Worm (Caenorhabditis elegans): Measurements from ENCODE around the gene T26E4.10.

T26E4.10 gene

ce11 chrV:15766122-15766594 lies 31.9 kb downstream of the T26E4.10 start, which contains the start of the genes haf-3 and F57A10.2 (continued):
- TF ChIP-seq madf-8 (GFP tag; conservative IDR thresholded peaks at IDR 0.05) (peak; percentile 62), nfya-1 (tag; optimal IDR thresholded peaks at IDR 0.05; ENCODE audit: borderline replicate concordance, insufficient read depth) (no peak), bed-2 (GFP tag; IDR thresholded peaks at IDR 0.05) (no peak), Y79H2A.3 (GFP tag; conservative IDR thresholded peaks at IDR 0.05) (no peak), akir-1 (GFP tag; optimal IDR thresholded peaks at IDR 0.05) (no peak), lsl-1 (GFP tag; optimal IDR thresholded peaks at IDR 0.05) (peak; percentile 71), unc-130 (GFP tag; optimal IDR thresholded peaks at IDR 0.05) (no peak), ztf-18 (tag; optimal IDR thresholded peaks at IDR 0.05) (peak; percentile 98), ceh-79 (tag; optimal IDR thresholded peaks at IDR 0.05) (no peak), bed-1 (GFP tag; IDR thresholded peaks at IDR 0.05) (no peak), B0336.3 (GFP tag; IDR thresholded peaks at IDR 0.05) (peak; percentile 86), gei-17 (GFP tag; optimal IDR thresholded peaks at IDR 0.05) (peak; percentile 48), attf-5 (GFP tag; optimal IDR thresholded peaks at IDR 0.05) (peak; percentile 50), hlh-26 (GFP tag; conservative IDR thresholded peaks at IDR 0.05) (no peak), somi-1 (GFP tag; optimal IDR thresholded peaks at IDR 0.05) (peak; percentile 31), die-1 (tag; optimal IDR thresholded peaks at IDR 0.05) (no peak), ztf-3 (GFP tag; optimal IDR thresholded peaks at IDR 0.05) (no peak), F23B12.7 (tag; optimal IDR thresholded peaks at IDR 0.05; ENCODE audit: insufficient read depth) (peak; percentile 86), efl-1 (GFP tag; optimal IDR thresholded peaks at IDR 0.05) (peak; percentile 90), tbp1 (GFP tag; optimal IDR thresholded peaks at IDR 0.05) (peak; percentile 72), rcor-1 (GFP tag; IDR thresholded peaks at IDR 0.05) (peak; percentile 90), repo-1 (tag; optimal IDR thresholded peaks at IDR 0.05) (peak; percentile 70), nhr-80 (tag; optimal IDR thresholded peaks at IDR 0.05) (peak; percentile 28), F10E7.11 (tag; optimal IDR thresholded peaks at IDR 0.05) (no peak), B0019.2 (GFP tag; conservative IDR thresholded peaks at IDR 0.05) (no peak), ceh-27 (GFP tag; optimal IDR thresholded peaks at IDR 0.05) (peak; percentile 65), ceh-91 (GFP tag; IDR thresholded peaks at IDR 0.05) (peak; percentile 67), F33H1.4 (GFP tag; IDR thresholded peaks at IDR 0.05) (peak; percentile 68), pha-4 (tag; optimal IDR thresholded peaks at IDR 0.05) (peak; percentile 86), ztf-22 (GFP tag; optimal IDR thresholded peaks at IDR 0.05) (no peak), let-607 (tag; optimal IDR thresholded peaks at IDR 0.05) (peak in 1 of 2 experiments; percentile 71), lin-35 (GFP tag; optimal IDR thresholded peaks at IDR 0.05) (peak; percentile 81 to 97 (median 92)), unc-62 (GFP tag; optimal IDR thresholded peaks at IDR 0.05) (no peak), zim-3 (tag; optimal IDR thresholded peaks at IDR 0.05) (no peak), egl-44 (GFP tag; IDR thresholded peaks at IDR 0.05) (no peak), hrde-1 (tag; optimal IDR thresholded peaks at IDR 0.05; ENCODE audit: borderline replicate concordance) (no peak), rec-8 (tag; optimal IDR thresholded peaks at IDR 0.05) (no peak), ztf-25 (GFP tag; IDR thresholded peaks at IDR 0.05) (no peak), him-1 (tag; optimal IDR thresholded peaks at IDR 0.05) (peak; percentile 65), C17E4.6 (GFP tag; IDR thresholded peaks at IDR 0.05) (no peak), T07F8.4 (tag; optimal IDR thresholded peaks at IDR 0.05) (no peak), Y56A3A.18 (GFP tag; IDR thresholded peaks at IDR 0.05) (peak; percentile 71), mel-28 (tag; optimal IDR thresholded peaks at IDR 0.05; ENCODE audit: borderline replicate concordance) (no peak), pbrm-1 (GFP tag; IDR thresholded peaks at IDR 0.05) (peak; percentile 92), F57A8.1 (GFP tag; optimal IDR thresholded peaks at IDR 0.05) (no peak), snpc-1.1 (tag; optimal IDR thresholded peaks at IDR 0.05; ENCODE audit: insufficient read depth) (peak; percentile 46), lin-40 (tag; optimal IDR thresholded peaks at IDR 0.05) (peak; percentile 93)
